Worm (Caenorhabditis elegans) whole organism, L4 larva: Measurements from ENCODE around the gene cct-5.

Source experiments
- D1046.2 ChIP-seq: fragments of 200-800 bp; sonication (Bioruptor generic); IDR thresholded peaks from 2 replicates; pipeline ENCODE4 v1.3.6; 2022; ENCODE audit warnings: missing genetic modification characterization, missing compliant biosample characterization
- F37D6.2 ChIP-seq: sonication (generic microtip); optimal IDR thresholded peaks from 2 replicates; lab custom pipeline; 2016; ENCODE audit warnings: mild to moderate bottlenecking, missing genetic modification characterization, missing compliant biosample characterization
- F44E2.7 ChIP-seq: fragments of 200-800 bp; sonication (Bioruptor generic); IDR thresholded peaks from 2 replicates; pipeline ENCODE4 v2.1.2; 2022; ENCODE audit warnings: missing genetic modification characterization, missing compliant biosample characterization
- T20F7.1 ChIP-seq: fragments of 200-800 bp; sonication (Bioruptor generic); optimal IDR thresholded peaks from 2 replicates; lab custom pipeline; 2018; ENCODE audit warnings: mild to moderate bottlenecking, missing genetic modification characterization, missing compliant biosample characterization
- Y105C5A.15 ChIP-seq: fragments of 200-800 bp; sonication (Bioruptor generic); IDR thresholded peaks from 2 replicates; pipeline ENCODE4 v1.3.6; 2022; ENCODE audit warnings: missing genetic modification characterization, missing compliant biosample characterization
- ZK337.2 ChIP-seq: fragments of 200-800 bp; sonication (Bioruptor generic); IDR thresholded peaks from 2 replicates; pipeline ENCODE4 v1.3.6; 2022; ENCODE audit warnings: missing genetic modification reagents, missing genetic modification characterization, missing compliant biosample characterization
- arid-1 ChIP-seq: fragments of 200-800 bp; sonication (Bioruptor generic); conservative IDR thresholded peaks from 2 replicates; pipeline ENCODE4 v1.3.6; 2022; ENCODE audit warnings: missing genetic modification reagents, missing genetic modification characterization, missing compliant biosample characterization
- attf-4 ChIP-seq: sonication (generic microtip); optimal IDR thresholded peaks from 3 replicates; lab custom pipeline; 2017; ENCODE audit warnings: missing biosample characterization, missing genetic modification characterization
- ceh-44 ChIP-seq: fragments of 200-800 bp; sonication (Bioruptor generic); IDR thresholded peaks from 2 replicates; pipeline ENCODE4 v1.3.6; 2022; ENCODE audit warnings: missing genetic modification reagents, missing genetic modification characterization, missing compliant biosample characterization
- ceh-82 ChIP-seq: sonication (generic microtip); optimal IDR thresholded peaks from 2 replicates; lab custom pipeline; 2017; ENCODE audit warnings: missing biosample characterization, missing genetic modification characterization
- daf-12 ChIP-seq: fragments of 150-350 bp; optimal IDR thresholded peaks from 2 replicates; lab custom pipeline; 2014; ENCODE audit warnings: missing biosample characterization, missing genetic modification reagents, missing genetic modification characterization
- daf-16 ChIP-seq, 3 experiments: sonication (generic microtip); optimal IDR thresholded peaks; 2 replicates each; lab custom pipeline; 2016 to 2017; ENCODE audit warnings: missing genetic modification characterization in 3 of 3, missing genetic modification reagents in 3 of 3, mild to moderate bottlenecking in 2 of 3, missing compliant biosample characterization in 2 of 3, missing biosample characterization in 1 of 3, moderate library complexity in 1 of 3
- daf-19 ChIP-seq: fragments of 200-800 bp; sonication (Bioruptor generic); conservative IDR thresholded peaks from 2 replicates; pipeline ENCODE4 v1.3.6; 2022; ENCODE audit warnings: missing genetic modification characterization, missing compliant biosample characterization
- daf-8 ChIP-seq: fragments of 200-800 bp; sonication (Bioruptor generic); IDR thresholded peaks from 2 replicates; pipeline ENCODE4 v1.3.6; 2022; ENCODE audit warnings: missing genetic modification characterization, missing compliant biosample characterization
- dmd-6 ChIP-seq: fragments of 200-800 bp; sonication (Bioruptor generic); IDR thresholded peaks from 2 replicates; pipeline ENCODE4 v1.3.6; 2022; ENCODE audit warnings: missing genetic modification reagents, missing genetic modification characterization, missing compliant biosample characterization
- dmd-8 ChIP-seq: fragments of 200-800 bp; sonication (Bioruptor generic); IDR thresholded peaks from 2 replicates; pipeline ENCODE4 v1.3.6; 2022; ENCODE audit warnings: missing genetic modification characterization, missing compliant biosample characterization
- dpl-1 ChIP-seq: fragments of 150-350 bp; optimal IDR thresholded peaks from 2 replicates; lab custom pipeline; 2014; ENCODE audit warnings: missing biosample characterization, missing genetic modification reagents, missing genetic modification characterization
- duxl-1 ChIP-seq: sonication (generic microtip); optimal IDR thresholded peaks from 2 replicates; lab custom pipeline; 2016; ENCODE audit warnings: mild to moderate bottlenecking, missing genetic modification characterization, moderate library complexity, missing compliant biosample characterization; ENCODE audit not compliant: poor library complexity
- egl-27 ChIP-seq: sonication (generic microtip); optimal IDR thresholded peaks from 3 replicates; lab custom pipeline; 2017; ENCODE audit warnings: missing biosample characterization, missing genetic modification reagents, missing genetic modification characterization
- fos-1 ChIP-seq: fragments of 150-350 bp; optimal IDR thresholded peaks from 2 replicates; lab custom pipeline; 2014; ENCODE audit warnings: missing biosample characterization, missing genetic modification characterization
- gei-8 ChIP-seq: fragments of 200-800 bp; sonication (Bioruptor generic); optimal IDR thresholded peaks from 2 replicates; lab custom pipeline; 2018; ENCODE audit warnings: mild to moderate bottlenecking, missing genetic modification characterization, missing compliant biosample characterization
- hif-1 ChIP-seq, 2 experiments: sonication (generic microtip); optimal IDR thresholded peaks; 2 replicates each; lab custom pipeline; 2016 to 2017; ENCODE audit warnings: missing compliant biosample characterization in 2 of 2, missing genetic modification characterization in 2 of 2, missing genetic modification reagents in 2 of 2, missing genotype in 2 of 2, mild to moderate bottlenecking in 1 of 2
- hlh-30 ChIP-seq: sonication (generic microtip); optimal IDR thresholded peaks from 2 replicates; lab custom pipeline; 2017; ENCODE audit warnings: antibody characterized with exemption, mild to moderate bottlenecking, missing genetic modification characterization, missing compliant biosample characterization; ENCODE audit not compliant: insufficient read depth
- hmg-1.1 ChIP-seq: fragments of 200-800 bp; sonication (Bioruptor generic); IDR thresholded peaks from 2 replicates; pipeline ENCODE4 v1.3.6; 2022; ENCODE audit warnings: missing genetic modification reagents, missing genetic modification characterization, missing compliant biosample characterization
- jun-1 ChIP-seq: fragments of 150-350 bp; optimal IDR thresholded peaks from 2 replicates; lab custom pipeline; 2014; ENCODE audit warnings: missing biosample characterization, missing genetic modification reagents, missing genetic modification characterization
- lim-7 ChIP-seq: fragments of 200-800 bp; sonication (Bioruptor generic); IDR thresholded peaks from 2 replicates; pipeline ENCODE4 v1.3.6; 2022; ENCODE audit warnings: missing genetic modification characterization, missing compliant biosample characterization
- lin-13 ChIP-seq: fragments of 150-350 bp; optimal IDR thresholded peaks from 2 replicates; lab custom pipeline; 2014; ENCODE audit warnings: missing biosample characterization, missing genetic modification reagents, missing genetic modification characterization
- lin-15B ChIP-seq: fragments of 150-350 bp; sonication (generic microtip); optimal IDR thresholded peaks from 3 replicates; lab custom pipeline; 2014; ENCODE audit warnings: missing biosample characterization, missing genetic modification characterization
- madf-5 ChIP-seq, 2 experiments: fragments of 200-800 bp; sonication (Bioruptor generic); IDR thresholded peaks; 2 replicates each; pipeline ENCODE4 v1.3.6; 2022; ENCODE audit warnings: missing compliant biosample characterization in 2 of 2, missing genetic modification characterization in 2 of 2
- madf-9 ChIP-seq: fragments of 200-800 bp; sonication (Bioruptor generic); conservative IDR thresholded peaks from 2 replicates; pipeline ENCODE4 v1.3.6; 2022; ENCODE audit warnings: missing genetic modification reagents, missing genetic modification characterization, missing compliant biosample characterization
- nhr-102 ChIP-seq: sonication (generic microtip); optimal IDR thresholded peaks from 2 replicates; lab custom pipeline; 2016; ENCODE audit warnings: mild to moderate bottlenecking, missing genetic modification characterization, moderate library complexity, missing compliant biosample characterization
- nhr-111 ChIP-seq: fragments of 200-800 bp; sonication (Bioruptor generic); optimal IDR thresholded peaks from 2 replicates; lab custom pipeline; 2018; ENCODE audit warnings: mild to moderate bottlenecking, missing genetic modification characterization, missing compliant biosample characterization
- nhr-237 ChIP-seq: sonication (generic microtip); optimal IDR thresholded peaks from 2 replicates; lab custom pipeline; 2017; ENCODE audit warnings: missing biosample characterization, missing genetic modification characterization
- nhr-25 ChIP-seq: sonication (generic microtip); optimal IDR thresholded peaks from 2 replicates; lab custom pipeline; 2017; ENCODE audit warnings: missing genetic modification characterization, mild to moderate bottlenecking, missing compliant biosample characterization, antibody characterized with exemption, moderate library complexity, borderline replicate concordance; ENCODE audit not compliant: insufficient read depth
- nhr-28 ChIP-seq: fragments of 150-350 bp; optimal IDR thresholded peaks from 2 replicates; lab custom pipeline; 2014; ENCODE audit warnings: missing biosample characterization, missing genetic modification characterization
- nhr-42 ChIP-seq: fragments of 200-800 bp; sonication (Bioruptor generic); IDR thresholded peaks from 2 replicates; pipeline ENCODE4 v1.3.6; 2022; ENCODE audit warnings: missing genetic modification characterization, missing compliant biosample characterization
- nhr-6 ChIP-seq: fragments of 150-350 bp; optimal IDR thresholded peaks from 2 replicates; lab custom pipeline; 2014; ENCODE audit warnings: missing biosample characterization, missing genetic modification characterization
- pqm-1 ChIP-seq: sonication (generic microtip); optimal IDR thresholded peaks from 2 replicates; lab custom pipeline; 2017; ENCODE audit warnings: missing biosample characterization, missing genetic modification characterization
- rbr-2 ChIP-seq: sonication (generic microtip); optimal IDR thresholded peaks from 2 replicates; lab custom pipeline; 2016; ENCODE audit warnings: missing genotype, missing genetic modification characterization, missing compliant biosample characterization
- saeg-2 ChIP-seq: fragments of 200-800 bp; sonication (Bioruptor generic); IDR thresholded peaks from 2 replicates; pipeline ENCODE4 v1.3.6; 2022; ENCODE audit warnings: missing genetic modification reagents, missing genetic modification characterization, missing compliant biosample characterization
- sdz-12 ChIP-seq: fragments of 200-800 bp; sonication (Bioruptor generic); optimal IDR thresholded peaks from 2 replicates; lab custom pipeline; 2018; ENCODE audit warnings: mild to moderate bottlenecking, missing genetic modification characterization, missing compliant biosample characterization
- skn-1 ChIP-seq: fragments of 150-350 bp; optimal IDR thresholded peaks from 2 replicates; lab custom pipeline; 2014; ENCODE audit warnings: missing biosample characterization, missing genetic modification characterization
- spr-1 ChIP-seq: sonication (generic microtip); optimal IDR thresholded peaks from 2 replicates; lab custom pipeline; 2016; ENCODE audit warnings: mild to moderate bottlenecking, missing genetic modification characterization, missing compliant biosample characterization
- unc-130 ChIP-seq: sonication (generic microtip); optimal IDR thresholded peaks from 2 replicates; lab custom pipeline; 2016; ENCODE audit warnings: missing genetic modification reagents, missing genetic modification characterization, missing compliant biosample characterization
- unc-62 ChIP-seq, 3 experiments: fragments of 150-350 bp in 1 of 3; sonication (generic microtip); optimal IDR thresholded peaks in 2 of 3; peaks in 1 of 3; 1 replicate in 1 of 3; 2 replicates in 2 of 3; lab custom pipeline; 2014 to 2017; ENCODE audit warnings: missing biosample characterization in 3 of 3, missing genetic modification characterization in 3 of 3, missing genetic modification reagents in 3 of 3, missing genotype in 1 of 3
- vab-7 ChIP-seq: fragments of 200-800 bp; sonication (Bioruptor generic); IDR thresholded peaks from 2 replicates; pipeline ENCODE4 v1.3.6; 2022; ENCODE audit warnings: missing genetic modification reagents, missing genetic modification characterization, missing compliant biosample characterization
- zag-1 ChIP-seq: fragments of 150-350 bp; optimal IDR thresholded peaks from 2 replicates; lab custom pipeline; 2014; ENCODE audit warnings: missing biosample characterization, missing genetic modification characterization
- zfp-3 ChIP-seq: fragments of 200-800 bp; sonication (Bioruptor generic); conservative IDR thresholded peaks from 2 replicates; pipeline ENCODE4 v1.3.6; 2022; ENCODE audit warnings: missing genetic modification reagents, missing genetic modification characterization, missing compliant biosample characterization
- ztf-11 ChIP-seq: fragments of 150-350 bp; optimal IDR thresholded peaks from 2 replicates; lab custom pipeline; 2014; ENCODE audit warnings: missing biosample characterization, missing genetic modification characterization

cct-5 gene

ce11 chrIII:4475428-4475968, 32.4 kb downstream of the cct-5 start, which contains the start of gene rps-1 (continued):
- TF ChIP-seq Y105C5A.15 (GFP tag; lab: Robert Waterston, UW): peak; percentile 88
- TF ChIP-seq lin-13 (GFP tag; lab: Kevin White, UChicago): peak; percentile 98
- peak; percentile 100 for TF ChIP-seq dmd-6 (GFP tag; lab: Robert Waterston, UW)
- peak; percentile 99 for TF ChIP-seq rbr-2 (tag; lab: Kevin White, UChicago)
- TF ChIP-seq F44E2.7: no peak; the same call in 1 of the 2 replicates
- TF ChIP-seq sdz-12 (GFP tag; lab: Kevin White, UChicago): peak; percentile 89
- peak; percentile 87 for TF ChIP-seq ZK337.2 (GFP tag; lab: Robert Waterston, UW)
- TF ChIP-seq daf-8 (GFP tag; lab: Robert Waterston, UW): 0 out of 2 replicates have a peak, but pooled peaks have one; percentile 66
- peak; percentile 71 for TF ChIP-seq ztf-11
- peak; percentile 56 to 95 for TF ChIP-seq daf-16 (GFP tag; optimal IDR thresholded peaks at IDR 0.05; lab: Kevin White, UChicago)
- peak; percentile 58 for TF ChIP-seq daf-16 (tag; optimal IDR thresholded peaks at IDR 0.05; lab: Kevin White, UChicago)
- peak; percentile 97 for TF ChIP-seq spr-1 (tag; lab: Kevin White, UChicago)
- peak; percentile 99 for TF ChIP-seq hlh-30 (tag; lab: Kevin White, UChicago)
- peak; percentile 52 for TF ChIP-seq lin-15B (tag; lab: Kevin White, UChicago)
- peak; percentile 91 for TF ChIP-seq unc-130 (GFP tag; lab: Kevin White, UChicago)
- no peak for TF ChIP-seq ceh-82 (tag; lab: Kevin White, UChicago)
- peak; percentile 95 for TF ChIP-seq nhr-25
- peak; percentile 96 for TF ChIP-seq jun-1 (tag; lab: Kevin White, UChicago)
- TF ChIP-seq madf-5 (GFP tag; IDR thresholded peaks at IDR 0.05; lab: Robert Waterston, UW): peak in 1 of 2 experiments; percentile 86; a peak in 2 of 4 replicates
- peak; percentile 99 for TF ChIP-seq arid-1
- no peak for TF ChIP-seq daf-12 (tag; lab: Kevin White, UChicago)
- peak; percentile 97 for TF ChIP-seq duxl-1 (tag; lab: Kevin White, UChicago)
- TF ChIP-seq zfp-3 (GFP tag; lab: Robert Waterston, UW): peak; percentile 97
- no peak for TF ChIP-seq fos-1 (tag; lab: Kevin White, UChicago)
- peak; percentile 97 for TF ChIP-seq madf-9 (GFP tag; lab: Robert Waterston, UW)
- peak; percentile 97 for TF ChIP-seq nhr-42 (GFP tag; lab: Robert Waterston, UW)
- TF ChIP-seq egl-27 (tag; lab: Kevin White, UChicago): no peak
- peak; percentile 98 for TF ChIP-seq hmg-1.1 (GFP tag; lab: Robert Waterston, UW)
- no peak for TF ChIP-seq zag-1 (tag; lab: Kevin White, UChicago)
- TF ChIP-seq F37D6.2 (tag; lab: Kevin White, UChicago): peak; percentile 96
- peak; percentile 95 for TF ChIP-seq nhr-28 (tag; lab: Kevin White, UChicago)
- peak; percentile 96 for TF ChIP-seq skn-1 (tag; lab: Kevin White, UChicago)
- peak; percentile 82 to 93 for TF ChIP-seq hif-1 (tag; optimal IDR thresholded peaks at IDR 0.05; lab: Kevin White, UChicago)
- peak; percentile 92 for TF ChIP-seq saeg-2 (GFP tag; lab: Robert Waterston, UW)
- peak; percentile 95 for TF ChIP-seq T20F7.1 (GFP tag; lab: Kevin White, UChicago)
- peak; percentile 95 for TF ChIP-seq gei-8 (GFP tag; lab: Kevin White, UChicago)
- peak; percentile 97 for TF ChIP-seq dpl-1 (GFP tag; lab: Kevin White, UChicago)
- peak; percentile 95 for TF ChIP-seq vab-7 (GFP tag; lab: Robert Waterston, UW)
- peak; percentile 72 for TF ChIP-seq ceh-44
- peak; percentile 95 for TF ChIP-seq nhr-6 (tag; lab: Kevin White, UChicago)
- TF ChIP-seq dmd-8 (GFP tag; lab: Robert Waterston, UW): 0 out of 2 replicates have a peak, but pooled peaks have one; percentile 48
- TF ChIP-seq daf-19 (GFP tag; lab: Robert Waterston, UW): peak; percentile 94
- peak; percentile 94 for TF ChIP-seq D1046.2
- TF ChIP-seq nhr-102 (tag; lab: Kevin White, UChicago): peak; percentile 98
- peak; percentile 65 for TF ChIP-seq nhr-111 (GFP tag; lab: Kevin White, UChicago)
- TF ChIP-seq lim-7 (GFP tag; lab: Robert Waterston, UW): peak; percentile 38; the same call in 1 of the 2 replicates
- TF ChIP-seq attf-4 (tag; lab: Kevin White, UChicago): peak; percentile 74
- peak; percentile 76 for TF ChIP-seq pqm-1 (tag; lab: Kevin White, UChicago)
- TF ChIP-seq nhr-237 (tag; lab: Kevin White, UChicago): peak; percentile 48
- peak in 1 of 2 experiments; percentile 99 for TF ChIP-seq unc-62 (GFP tag; optimal IDR thresholded peaks at IDR 0.05 in 1 of 2; lab: Kevin White, UChicago)
- no peak for TF ChIP-seq unc-62 (tag; optimal IDR thresholded peaks at IDR 0.05; lab: Kevin White, UChicago)
